Worm (Caenorhabditis elegans) whole organism, L3 larva: ENCODE results near the gene tag-335.

Experiments
- aly-2 ChIP-seq: fragments of 150-350 bp; optimal IDR thresholded peaks from 2 replicates; lab custom pipeline; 2014; ENCODE audit warnings: missing biosample characterization, missing genetic modification characterization
- ama-1 ChIP-seq: fragments of 150-350 bp; optimal IDR thresholded peaks from 2 replicates; lab custom pipeline; 2018
- daf-12 ChIP-seq: fragments of 150-350 bp; optimal IDR thresholded peaks from 2 replicates; lab custom pipeline; 2014; ENCODE audit warnings: missing biosample characterization, missing genetic modification reagents, missing genetic modification characterization
- egl-27 ChIP-seq: sonication (generic microtip); optimal IDR thresholded peaks from 4 replicates; lab custom pipeline; 2017; ENCODE audit warnings: missing biosample characterization, missing genetic modification reagents, missing genetic modification characterization
- egl-5 ChIP-seq: fragments of 150-350 bp; optimal IDR thresholded peaks from 2 replicates; lab custom pipeline; 2017; ENCODE audit warnings: missing biosample characterization, missing genetic modification reagents, missing genetic modification characterization, inconsistent platforms
- elt-1 ChIP-seq: fragments of 150-350 bp; optimal IDR thresholded peaks from 2 replicates; lab custom pipeline; 2014; ENCODE audit warnings: missing biosample characterization, missing genetic modification characterization
- fkh-10 ChIP-seq: sonication (generic microtip); optimal IDR thresholded peaks from 2 replicates; lab custom pipeline; 2017; ENCODE audit warnings: missing biosample characterization, missing genetic modification reagents, missing genetic modification characterization
- fos-1 ChIP-seq: fragments of 150-350 bp; optimal IDR thresholded peaks from 2 replicates; lab custom pipeline; 2014; ENCODE audit warnings: missing biosample characterization, missing genetic modification characterization
- nhr-11 ChIP-seq: fragments of 150-350 bp; optimal IDR thresholded peaks from 2 replicates; lab custom pipeline; 2014; ENCODE audit warnings: missing biosample characterization, missing genetic modification characterization
- nhr-12 ChIP-seq: fragments of 150-350 bp; optimal IDR thresholded peaks from 2 replicates; lab custom pipeline; 2014; ENCODE audit warnings: missing biosample characterization, missing genetic modification characterization
- nhr-23 ChIP-seq: fragments of 150-350 bp; optimal IDR thresholded peaks from 2 replicates; lab custom pipeline; 2014; ENCODE audit warnings: missing biosample characterization, missing genetic modification reagents, missing genetic modification characterization
- nhr-25 ChIP-seq: sonication (generic microtip); optimal IDR thresholded peaks from 2 replicates; lab custom pipeline; 2017; ENCODE audit warnings: missing biosample characterization, missing genetic modification characterization
- nhr-43 ChIP-seq: sonication (generic microtip); optimal IDR thresholded peaks from 2 replicates; lab custom pipeline; 2016; ENCODE audit warnings: mild to moderate bottlenecking, missing genetic modification characterization, missing compliant biosample characterization; ENCODE audit not compliant: poor library complexity, severe bottlenecking
- nhr-76 ChIP-seq: fragments of 150-350 bp; sonication (generic microtip); optimal IDR thresholded peaks from 5 replicates; lab custom pipeline; 2014; ENCODE audit warnings: missing biosample characterization, missing genetic modification characterization
- nhr-77 ChIP-seq: fragments of 150-350 bp; optimal IDR thresholded peaks from 2 replicates; lab custom pipeline; 2014; ENCODE audit warnings: missing biosample characterization, missing genetic modification characterization
- pqm-1 ChIP-seq: fragments of 150-350 bp; optimal IDR thresholded peaks from 2 replicates; lab custom pipeline; 2017; ENCODE audit warnings: missing biosample characterization, missing genetic modification characterization, inconsistent platforms
- sea-2 ChIP-seq: fragments of 150-350 bp; sonication (generic microtip); optimal IDR thresholded peaks from 4 replicates; lab custom pipeline; 2014; ENCODE audit warnings: missing biosample characterization, missing genetic modification reagents, missing genetic modification characterization
- skn-1 ChIP-seq: fragments of 150-350 bp; optimal IDR thresholded peaks from 2 replicates; lab custom pipeline; 2014; ENCODE audit warnings: missing biosample characterization, missing genetic modification characterization
- unc-62 ChIP-seq: fragments of 150-350 bp; sonication (generic microtip); optimal IDR thresholded peaks from 4 replicates; lab custom pipeline; 2014; ENCODE audit warnings: missing biosample characterization, missing genetic modification reagents, missing genetic modification characterization
- ztf-4 ChIP-seq: fragments of 150-350 bp; optimal IDR thresholded peaks from 2 replicates; lab custom pipeline; 2014; ENCODE audit warnings: missing biosample characterization, missing genetic modification characterization

The tag-335 gene

ce11 chrIV:12227012-12227411 lies 51.4 kb downstream of the tag-335 start, which contains the start of gene mlt-3:
mlt-3 (minus strand) TSS chrIV:12227112.
- no peak for TF ChIP-seq sea-2 (GFP tag; lab: Kevin White, UChicago)
- no peak for TF ChIP-seq nhr-12 (tag; lab: Kevin White, UChicago)
- no peak for TF ChIP-seq nhr-77 (tag; lab: Kevin White, UChicago)
- TF ChIP-seq fos-1 (tag; lab: Kevin White, UChicago): no peak
- no peak for TF ChIP-seq nhr-43 (tag; lab: Kevin White, UChicago)
- no peak for TF ChIP-seq nhr-11 (tag; lab: Kevin White, UChicago)
- TF ChIP-seq fkh-10 (GFP tag; lab: Kevin White, UChicago): no peak
- TF ChIP-seq elt-1 (tag; lab: Kevin White, UChicago): no peak
- TF ChIP-seq egl-27: no peak
- no peak for TF ChIP-seq skn-1 (tag; lab: Kevin White, UChicago)
- no peak for TF ChIP-seq nhr-25 (tag; lab: Kevin White, UChicago)
- no peak for TF ChIP-seq ztf-4 (tag; lab: Kevin White, UChicago)
- TF ChIP-seq egl-5 (tag; lab: Kevin White, UChicago): no peak
- no peak for TF ChIP-seq pqm-1
- no peak for TF ChIP-seq ama-1 (lab: Kevin White, UChicago)
- TF ChIP-seq nhr-23 (tag; lab: Kevin White, UChicago): no peak
- no peak for TF ChIP-seq nhr-76 (tag; lab: Kevin White, UChicago)
- no peak for TF ChIP-seq daf-12 (tag; lab: Kevin White, UChicago)
- no peak for TF ChIP-seq unc-62 (GFP tag; lab: Kevin White, UChicago)
- TF ChIP-seq aly-2 (tag; lab: Kevin White, UChicago): no peak
- TF ChIP-seq, all 47 proteins: peak for 0
